Fruit fly (Drosophila melanogaster) whole organism, embryonic: Measurements from ENCODE around the gene CG8119.

Experiments
- CG11247 ChIP-seq: fragments of 200-800 bp; sonication (Bioruptor generic); IDR thresholded peaks from 2 replicates; pipeline ENCODE4 v1.3.6; 2022; ENCODE audit warnings: missing biosample characterization, missing genetic modification characterization
- CG3407 ChIP-seq: fragments of 200-800 bp; sonication (Bioruptor generic); optimal IDR thresholded peaks from 2 replicates; lab custom pipeline; 2018; ENCODE audit warnings: missing biosample characterization, mild to moderate bottlenecking, missing genetic modification characterization
- E2f2 ChIP-seq: fragments of 200-800 bp; sonication (Bioruptor generic); IDR thresholded peaks from 2 replicates; pipeline ENCODE4 v1.3.6; 2022; ENCODE audit warnings: missing biosample characterization, missing genetic modification characterization
- HLH54F ChIP-seq: fragments of 200-800 bp; sonication (Bioruptor generic); optimal IDR thresholded peaks from 3 replicates; lab custom pipeline; 2016; ENCODE audit warnings: missing biosample characterization, missing genetic modification characterization
- Hr39 ChIP-seq: fragments of >200 bp; optimal IDR thresholded peaks from 2 replicates; lab custom pipeline; 2017
- seq ChIP-seq: fragments of 200-800 bp; sonication (Bioruptor generic); IDR thresholded peaks from 2 replicates; pipeline ENCODE4 v1.3.6; 2022; ENCODE audit warnings: missing biosample characterization, missing genetic modification characterization
- unpg ChIP-seq: fragments of 200-800 bp; sonication (Bioruptor generic); optimal IDR thresholded peaks from 3 replicates; lab custom pipeline; 2018; ENCODE audit warnings: missing biosample characterization, mild to moderate bottlenecking, missing genetic modification characterization, moderate library complexity

DNA sequence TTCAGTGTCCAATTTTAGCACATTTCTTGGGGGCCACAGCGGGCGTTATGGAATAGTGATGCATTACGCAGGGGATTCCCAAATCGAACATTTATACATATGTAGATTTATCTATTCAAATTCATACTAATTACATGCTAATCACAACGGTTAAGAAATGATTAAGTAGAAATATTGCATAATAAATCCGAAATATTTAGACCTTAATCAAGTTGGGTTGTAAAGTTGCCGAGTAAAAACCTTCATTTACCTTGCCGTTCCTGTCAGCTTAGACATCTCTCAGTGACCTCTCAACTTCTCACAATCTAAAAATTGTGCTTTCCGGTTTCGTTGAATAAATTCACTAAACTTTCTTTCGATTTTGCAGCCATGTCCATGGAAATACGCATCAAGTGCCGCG is 18.5 kb upstream of the CG8119 start, which contains the start of gene CG8117:
- TF ChIP-seq E2f2 (GFP tag; lab: Robert Waterston, UW) = no peak
- no peak for TF ChIP-seq HLH54F (GFP tag; lab: Kevin White, UChicago)
- TF ChIP-seq seq (GFP tag; lab: Robert Waterston, UW) = no peak
- no peak for TF ChIP-seq unpg (GFP tag; lab: Kevin White, UChicago)
- no peak for TF ChIP-seq CG11247 (GFP tag; lab: Robert Waterston, UW)
- TF ChIP-seq CG3407 = no peak
- no peak for TF ChIP-seq Hr39 (lab: Kevin White, UChicago)
